Fruit fly (Drosophila melanogaster): ENCODE measurements around the gene btsz.
A peak's percentile ranks its signal among the peaks of the same experiment; 100 is the strongest.

The btsz gene

dm6 chr3R:14754806-14755488 is 120.3 kb downstream of the btsz start (continued):
- TF ChIP-seq CG1647 (GFP tag; optimal IDR thresholded peaks at IDR 0.05): no peak
- TF ChIP-seq CG16863 (GFP tag; optimal IDR thresholded peaks at IDR 0.05): no peak
- peak; percentile 58; the same call in 1 of the 3 replicates for TF ChIP-seq dysf (GFP tag; IDR thresholded peaks at IDR 0.05)
- TF ChIP-seq CG1024 (GFP tag; IDR thresholded peaks at IDR 0.05): 0 out of 2 replicates have a peak, but pooled peaks have one; percentile 29
- TF ChIP-seq Bteb2 (GFP tag; optimal IDR thresholded peaks at IDR 0.05): no peak
- TF ChIP-seq CrebB (tag; optimal IDR thresholded peaks at IDR 0.05): no peak
- no peak for TF ChIP-seq YL-1 (GFP tag; optimal IDR thresholded peaks at IDR 0.05)
- TF ChIP-seq CG8924 (tag; optimal IDR thresholded peaks at IDR 0.05): peak; percentile 17
- no peak for TF ChIP-seq jumu (GFP tag; optimal IDR thresholded peaks at IDR 0.05)
- TF ChIP-seq br (optimal IDR thresholded peaks at IDR 0.05): no peak
- TF ChIP-seq CG10366 (GFP tag; IDR thresholded peaks at IDR 0.05): peak; percentile 49; the same call in 1 of the 2 replicates
- no peak for TF ChIP-seq CG10431 (GFP tag; optimal IDR thresholded peaks at IDR 0.05)
- peak; percentile 50 for TF ChIP-seq lilli (GFP tag; optimal IDR thresholded peaks at IDR 0.05)
- peak; percentile 68 for TF ChIP-seq Rfx (GFP tag; IDR thresholded peaks at IDR 0.05)
- no peak for TF ChIP-seq CG31365 (tag; optimal IDR thresholded peaks at IDR 0.05)
- peak; percentile 3 to 22 for TF ChIP-seq Pdp1 (GFP tag; optimal IDR thresholded peaks at IDR 0.05)
- TF ChIP-seq CG7745 (tag; optimal IDR thresholded peaks at IDR 0.05): no peak
- TF ChIP-seq hbn (GFP tag; IDR thresholded peaks at IDR 0.05; ENCODE audit: partially characterized antibody): no peak
- TF ChIP-seq ci (GFP tag; IDR thresholded peaks at IDR 0.05): 0 out of 3 replicates have a peak, but pooled peaks have one; percentile 55
- peak; percentile 6 for TF ChIP-seq CG3281 (GFP tag; optimal IDR thresholded peaks at IDR 0.05)
- peak; percentile 88 for TF ChIP-seq D19B (GFP tag; optimal IDR thresholded peaks at IDR 0.05)
- 0 out of 3 replicates have a peak, but pooled peaks have one; percentile 21 for TF ChIP-seq hb (GFP tag; IDR thresholded peaks at IDR 0.05; ENCODE audit: partially characterized antibody)
- peak; percentile 0 for TF ChIP-seq CG9817 (tag; optimal IDR thresholded peaks at IDR 0.05)
- no peak for TF ChIP-seq CG1233 (GFP tag; optimal IDR thresholded peaks at IDR 0.05)
- peak; percentile 3 for TF ChIP-seq CG12071 (GFP tag; optimal IDR thresholded peaks at IDR 0.05)
- TF ChIP-seq ind (GFP tag; optimal IDR thresholded peaks at IDR 0.05): peak; percentile 54
- no peak for TF ChIP-seq Usf (GFP tag; optimal IDR thresholded peaks at IDR 0.05)
- TF ChIP-seq bcd (GFP tag; optimal IDR thresholded peaks at IDR 0.05): peak; percentile 7
- no peak for TF ChIP-seq CkIIα-i1 (GFP tag; IDR thresholded peaks at IDR 0.05)
- peak; percentile 6 for TF ChIP-seq CG9437 (GFP tag; optimal IDR thresholded peaks at IDR 0.05)
- peak; percentile 50 for TF ChIP-seq tap (tag; optimal IDR thresholded peaks at IDR 0.05)
- TF ChIP-seq Adf1 (GFP tag; IDR thresholded peaks at IDR 0.05): no peak
- no peak for TF ChIP-seq Sry-δ (GFP tag; optimal IDR thresholded peaks at IDR 0.05)
- no peak for TF ChIP-seq Ravus (GFP tag; IDR thresholded peaks at IDR 0.05)
- peak; percentile 30; the same call in 1 of the 2 replicates for TF ChIP-seq al (GFP tag; IDR thresholded peaks at IDR 0.05)
- TF ChIP-seq Lim3 (GFP tag; IDR thresholded peaks at IDR 0.05): no peak
- no peak for TF ChIP-seq nau (GFP tag; optimal IDR thresholded peaks at IDR 0.05)
- TF ChIP-seq sd (tag; optimal IDR thresholded peaks at IDR 0.05): no peak
- no peak for TF ChIP-seq CG4617 (GFP tag; optimal IDR thresholded peaks at IDR 0.05; ENCODE audit: borderline replicate concordance)
- TF ChIP-seq wor (GFP tag; IDR thresholded peaks at IDR 0.05): no peak
- TF ChIP-seq Atf3 (GFP tag; optimal IDR thresholded peaks at IDR 0.05): no peak
- no peak for TF ChIP-seq CG7357 (GFP tag; IDR thresholded peaks at IDR 0.05)
- peak; percentile 33; the same call in 1 of the 2 replicates for TF ChIP-seq H2.0 (GFP tag; IDR thresholded peaks at IDR 0.05)
- 0 out of 2 replicates have a peak, but pooled peaks have one; percentile 51 for TF ChIP-seq ranshi (GFP tag; IDR thresholded peaks at IDR 0.05)
- no peak for TF ChIP-seq Scr (GFP tag; IDR thresholded peaks at IDR 0.05; ENCODE audit: partially characterized antibody)
- no peak for TF ChIP-seq CG14965 (GFP tag; optimal IDR thresholded peaks at IDR 0.05; ENCODE audit: borderline replicate concordance)
- TF ChIP-seq phol (tag; optimal IDR thresholded peaks at IDR 0.05): peak; percentile 27
- no peak for TF ChIP-seq peb (GFP tag; IDR thresholded peaks at IDR 0.05)
- 0 out of 2 replicates have a peak, but pooled peaks have one; percentile 22 for TF ChIP-seq CG4730 (GFP tag; IDR thresholded peaks at IDR 0.05)
- no peak for TF ChIP-seq dati (GFP tag; IDR thresholded peaks at IDR 0.05)
